Fruit fly (Drosophila melanogaster) whole organism, adult: ENCODE measurements around the gene Rnp4F.

Experiments used
- CG11617 ChIP-seq: fragments of 200-800 bp; sonication (Bioruptor generic); optimal IDR thresholded peaks from 2 replicates; lab custom pipeline; 2017; ENCODE audit warnings: mild to moderate bottlenecking, missing biosample characterization, missing genetic modification reagents, missing genetic modification characterization
- CG12768 ChIP-seq: fragments of 200-800 bp; sonication (Bioruptor generic); optimal IDR thresholded peaks from 2 replicates; lab custom pipeline; 2017; ENCODE audit warnings: missing biosample characterization, missing genetic modification characterization, mild to moderate bottlenecking, moderate library complexity, missing genetic modification reagents
- CG14711 ChIP-seq: fragments of 200-800 bp; sonication (Bioruptor generic); optimal IDR thresholded peaks from 2 replicates; lab custom pipeline; 2018; ENCODE audit warnings: missing biosample characterization, mild to moderate bottlenecking, missing genetic modification characterization, moderate library complexity
- CG1620 ChIP-seq: fragments of 200-800 bp; sonication (Bioruptor generic); optimal IDR thresholded peaks from 2 replicates; lab custom pipeline; 2016; ENCODE audit warnings: missing biosample characterization, missing genetic modification characterization
- CG33017 ChIP-seq: fragments of 200-800 bp; sonication (Bioruptor generic); optimal IDR thresholded peaks from 2 replicates; lab custom pipeline; 2018; ENCODE audit warnings: missing biosample characterization, mild to moderate bottlenecking, missing genetic modification characterization, moderate library complexity
- CG5204 ChIP-seq: fragments of 200-800 bp; sonication (Bioruptor generic); optimal IDR thresholded peaks from 2 replicates; lab custom pipeline; 2016; ENCODE audit warnings: missing biosample characterization, missing genetic modification characterization
- CG7045 ChIP-seq: fragments of 200-800 bp; sonication (Bioruptor generic); optimal IDR thresholded peaks from 2 replicates; lab custom pipeline; 2017; ENCODE audit warnings: missing biosample characterization, mild to moderate bottlenecking, missing genetic modification characterization
- CG7101 ChIP-seq: fragments of 200-800 bp; sonication (Bioruptor generic); optimal IDR thresholded peaks from 2 replicates; lab custom pipeline; 2018; ENCODE audit warnings: missing biosample characterization, mild to moderate bottlenecking, missing genetic modification characterization, moderate library complexity
- Clk ChIP-seq: fragments of 200-800 bp; sonication (Bioruptor generic); optimal IDR thresholded peaks from 2 replicates; lab custom pipeline; 2017; ENCODE audit warnings: missing biosample characterization, missing genetic modification characterization
- Crg-1 ChIP-seq: fragments of 200-800 bp; sonication (Bioruptor generic); optimal IDR thresholded peaks from 2 replicates; lab custom pipeline; 2016; ENCODE audit warnings: missing biosample characterization, missing genetic modification characterization
- Hr96 ChIP-seq: fragments of 200-800 bp; sonication (Bioruptor generic); optimal IDR thresholded peaks from 2 replicates; lab custom pipeline; 2016; ENCODE audit warnings: missing biosample characterization, missing genetic modification characterization
- Mnt ChIP-seq: fragments of 200-800 bp; sonication (Bioruptor generic); optimal IDR thresholded peaks from 2 replicates; lab custom pipeline; 2016; ENCODE audit warnings: missing biosample characterization, mild to moderate bottlenecking, missing genetic modification characterization
- bab1 ChIP-seq: fragments of 200-800 bp; sonication (Bioruptor generic); optimal IDR thresholded peaks from 3 replicates; lab custom pipeline; 2019; ENCODE audit warnings: missing biosample characterization, mild to moderate bottlenecking, missing genetic modification characterization, moderate library complexity
- cic ChIP-seq: fragments of 200-800 bp; sonication (Bioruptor generic); optimal IDR thresholded peaks from 2 replicates; lab custom pipeline; 2017; ENCODE audit warnings: missing biosample characterization, mild to moderate bottlenecking, missing genetic modification characterization, moderate library complexity
- cnc ChIP-seq, 2 experiments: fragments of >200 bp; optimal IDR thresholded peaks; 2 replicates each; lab custom pipeline; 2017
- kay ChIP-seq: fragments of 200-800 bp; sonication (Bioruptor generic); peaks from one replicate; lab custom pipeline; 2016; ENCODE audit warnings: missing biosample characterization, missing genetic modification characterization, borderline replicate concordance
- ovo ChIP-seq: fragments of 200-800 bp; sonication (Bioruptor generic); optimal IDR thresholded peaks from 2 replicates; lab custom pipeline; 2016; ENCODE audit warnings: missing biosample characterization, missing genetic modification characterization
- pad ChIP-seq: fragments of 200-800 bp; sonication (Bioruptor generic); optimal IDR thresholded peaks from 3 replicates; lab custom pipeline; 2017; ENCODE audit warnings: missing biosample characterization, missing genetic modification characterization, mild to moderate bottlenecking, moderate library complexity, missing genetic modification reagents
- tj ChIP-seq: fragments of 200-800 bp; sonication (Bioruptor generic); optimal IDR thresholded peaks from 3 replicates; lab custom pipeline; 2017; ENCODE audit warnings: missing biosample characterization, mild to moderate bottlenecking, missing genetic modification characterization, moderate library complexity
- toe ChIP-seq: fragments of 200-800 bp; sonication (Bioruptor generic); optimal IDR thresholded peaks from 2 replicates; lab custom pipeline; 2016; ENCODE audit warnings: missing biosample characterization, missing genetic modification characterization

Rnp4F gene

dm6 chrX:5305591-5305990 lies 16.9 kb downstream of the Rnp4F start, which contains the start of gene CG3323:
Gene CG3323, minus strand, starts transcription at chrX:5305691.
- no peak for TF ChIP-seq tj (GFP tag; lab: Kevin White, UChicago)
- no peak for TF ChIP-seq bab1 (GFP tag; lab: Kevin White, UChicago)
- TF ChIP-seq CG14711: no peak
- no peak for TF ChIP-seq CG7101 (tag; lab: Kevin White, UChicago)
- TF ChIP-seq CG5204 (GFP tag; lab: Kevin White, UChicago): no peak
- TF ChIP-seq Hr96 (GFP tag; lab: Kevin White, UChicago): no peak
- no peak for TF ChIP-seq cic
- no peak for TF ChIP-seq toe (GFP tag; lab: Kevin White, UChicago)
- no peak for TF ChIP-seq CG12768
- no peak for TF ChIP-seq ovo

dm6 chrX:5300623-5301283 lies 21.7 kb downstream of the Rnp4F start:
- TF ChIP-seq Crg-1 (GFP tag; lab: Kevin White, UChicago) (no peak), pad (no peak), CG1620 (no peak), CG33017 (tag; lab: Kevin White, UChicago) (no peak), CG5204 (GFP tag; lab: Kevin White, UChicago) (no peak), CG11617 (GFP tag; lab: Kevin White, UChicago) (no peak), ovo (no peak), Clk (no peak)

dm6 chrX:5299957-5300356 lies 22.5 kb downstream of the Rnp4F start:
- no peak for TF ChIP-seq Hr96 (GFP tag; lab: Kevin White, UChicago)
- no peak for TF ChIP-seq CG12768
- no peak for TF ChIP-seq cic
- no peak for TF ChIP-seq bab1 (GFP tag; lab: Kevin White, UChicago)
- TF ChIP-seq CG5204 (GFP tag; lab: Kevin White, UChicago): no peak
- no peak for TF ChIP-seq pad
- no peak for TF ChIP-seq ovo
- no peak for TF ChIP-seq CG14711
- no peak for TF ChIP-seq tj (GFP tag; lab: Kevin White, UChicago)
- no peak for TF ChIP-seq CG33017 (tag; lab: Kevin White, UChicago)
- TF ChIP-seq toe (GFP tag; lab: Kevin White, UChicago): no peak
- no peak for TF ChIP-seq Mnt (GFP tag; lab: Kevin White, UChicago)
- TF ChIP-seq Clk: no peak
- no peak for TF ChIP-seq CG7101 (tag; lab: Kevin White, UChicago)
- TF ChIP-seq Crg-1 (GFP tag; lab: Kevin White, UChicago): no peak
- TF ChIP-seq CG11617 (GFP tag; lab: Kevin White, UChicago): no peak
- TF ChIP-seq kay (GFP tag; lab: Kevin White, UChicago): no peak

- TF ChIP-seq Clk (no peak), tj (GFP tag; lab: Kevin White, UChicago) (no peak), CG5204 (GFP tag; lab: Kevin White, UChicago) (no peak)
Measured at dm6 chrX:5295766-5296165, 26.7 kb downstream of the Rnp4F start, which contains the start of gene CG42749. Gene CG42749, plus strand, starts transcription at chrX:5296066.

dm6 chrX:5293141-5293540 lies 29.4 kb downstream of the Rnp4F start:
- TF ChIP-seq Hr96 (GFP tag; lab: Kevin White, UChicago) (no peak), bab1 (GFP tag; lab: Kevin White, UChicago) (no peak), cic (no peak), Mnt (GFP tag; lab: Kevin White, UChicago) (no peak), CG1620 (no peak), ovo (no peak), CG5204 (GFP tag; lab: Kevin White, UChicago) (no peak), Crg-1 (GFP tag; lab: Kevin White, UChicago) (no peak), CG11617 (GFP tag; lab: Kevin White, UChicago) (no peak), Clk (no peak), CG7101 (tag; lab: Kevin White, UChicago) (no peak), kay (GFP tag; lab: Kevin White, UChicago) (no peak), CG12768 (no peak), CG33017 (tag; lab: Kevin White, UChicago) (no peak)

dm6 chrX:5289692-5290091 lies 32.8 kb downstream of the Rnp4F start:
- no peak for TF ChIP-seq Crg-1 (GFP tag; lab: Kevin White, UChicago)
- no peak for TF ChIP-seq CG11617 (GFP tag; lab: Kevin White, UChicago)
- no peak for TF ChIP-seq Clk
- peak; percentile 8 for TF ChIP-seq bab1 (GFP tag; lab: Kevin White, UChicago)

dm6 chrX:5286513-5286912 lies 36.0 kb downstream of the Rnp4F start:
- no peak for TF ChIP-seq CG33017 (tag; lab: Kevin White, UChicago)
- TF ChIP-seq ovo: no peak
- TF ChIP-seq CG12768: no peak
- TF ChIP-seq tj (GFP tag; lab: Kevin White, UChicago): no peak
- TF ChIP-seq Mnt (GFP tag; lab: Kevin White, UChicago): no peak

dm6 chrX:5285835-5286234 lies 36.7 kb downstream of the Rnp4F start:
- TF ChIP-seq cnc (optimal IDR thresholded peaks at IDR 0.05; lab: Kevin White, UChicago) (no peak), CG5204 (GFP tag; lab: Kevin White, UChicago) (no peak), bab1 (GFP tag; lab: Kevin White, UChicago) (no peak), Clk (no peak), CG1620 (no peak), Hr96 (GFP tag; lab: Kevin White, UChicago) (no peak), ovo (no peak), CG11617 (GFP tag; lab: Kevin White, UChicago) (no peak), CG12768 (no peak), Mnt (GFP tag; lab: Kevin White, UChicago) (no peak), toe (GFP tag; lab: Kevin White, UChicago) (no peak), CG7101 (tag; lab: Kevin White, UChicago) (no peak), CG7045 (GFP tag; lab: Kevin White, UChicago) (no peak), pad (no peak)
